Fruit fly (Drosophila melanogaster): ENCODE measurements around the gene Daxx.

Gene Daxx

DNA sequence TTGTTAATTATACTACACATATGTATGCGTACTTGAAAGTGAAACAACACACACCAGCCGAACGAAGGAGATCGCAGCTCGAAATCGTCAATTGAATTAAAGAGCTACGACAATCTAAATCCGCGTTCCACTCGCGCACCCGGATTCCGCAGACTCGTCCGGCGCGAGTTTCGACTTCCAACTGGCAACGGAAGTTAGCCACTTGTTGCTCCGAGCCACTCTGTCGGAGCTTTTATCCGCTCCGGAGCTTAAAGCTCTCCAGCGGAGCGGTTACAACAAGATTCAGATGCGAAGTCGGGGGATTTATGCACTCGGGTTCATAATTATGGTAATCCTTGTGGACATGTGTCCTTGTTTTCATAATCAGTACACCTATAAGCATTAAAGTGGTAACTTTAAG lies 15.2 kb upstream of the Daxx start, which contains the start of gene Rchy1 (continued):
- TF ChIP-seq CG7745 (tag; optimal IDR thresholded peaks at IDR 0.05) = no peak
- no peak for TF ChIP-seq CG1647 (GFP tag; optimal IDR thresholded peaks at IDR 0.05)
- no peak for TF ChIP-seq BEAF-32 (GFP tag; optimal IDR thresholded peaks at IDR 0.05)
- no peak for TF ChIP-seq shn (GFP tag; optimal IDR thresholded peaks at IDR 0.05)
- peak; percentile 35 for TF ChIP-seq Nf-YC (tag; optimal IDR thresholded peaks at IDR 0.05)
- no peak for TF ChIP-seq CG11456 (GFP tag; IDR thresholded peaks at IDR 0.05)
- TF ChIP-seq CG3407 (GFP tag; optimal IDR thresholded peaks at IDR 0.05) = no peak
- TF ChIP-seq CG9932 (GFP tag; IDR thresholded peaks at IDR 0.05) = no peak
- peak; percentile 76 for TF ChIP-seq caup (GFP tag; optimal IDR thresholded peaks at IDR 0.05; ENCODE audit: severe bottlenecking)
- no peak for TF ChIP-seq Taf1 (GFP tag; IDR thresholded peaks at IDR 0.05)
- TF ChIP-seq hbn (GFP tag; IDR thresholded peaks at IDR 0.05; ENCODE audit: partially characterized antibody) = no peak
- TF ChIP-seq cwo (GFP tag; optimal IDR thresholded peaks at IDR 0.05) = no peak
- no peak for TF ChIP-seq pnt (GFP tag; optimal IDR thresholded peaks at IDR 0.05)
- no peak for TF ChIP-seq CG2199 (GFP tag; IDR thresholded peaks at IDR 0.05)
- no peak for TF ChIP-seq CG14710 (tag; optimal IDR thresholded peaks at IDR 0.05)
- TF ChIP-seq pzg (GFP tag; optimal IDR thresholded peaks at IDR 0.05) = peak; percentile 0
- no peak for TF ChIP-seq Dip2 (GFP tag; IDR thresholded peaks at IDR 0.05)
- no peak for TF ChIP-seq zfh1 (GFP tag; IDR thresholded peaks at IDR 0.05)
- TF ChIP-seq NK7.1 (GFP tag; optimal IDR thresholded peaks at IDR 0.05) = no peak
- TF ChIP-seq CG12744 (GFP tag; optimal IDR thresholded peaks at IDR 0.05) = no peak
- TF ChIP-seq CG4360 (GFP tag; IDR thresholded peaks at IDR 0.05) = no peak
- no peak for TF ChIP-seq dimm (GFP tag; IDR thresholded peaks at IDR 0.05)
- no peak for TF ChIP-seq CG15011 (GFP tag; optimal IDR thresholded peaks at IDR 0.05)
- 0 out of 2 replicates have a peak, but pooled peaks have one; percentile 17 for TF ChIP-seq sens-2 (GFP tag; IDR thresholded peaks at IDR 0.05)
- TF ChIP-seq sd (tag; optimal IDR thresholded peaks at IDR 0.05) = peak; percentile 34
- TF ChIP-seq ase (GFP tag; IDR thresholded peaks at IDR 0.05) = no peak
- TF ChIP-seq CG13775 (GFP tag; optimal IDR thresholded peaks at IDR 0.05) = no peak
- no peak for TF ChIP-seq Hmx (GFP tag; optimal IDR thresholded peaks at IDR 0.05)
- peak; percentile 56; the same call in 1 of the 2 replicates for TF ChIP-seq vvl (GFP tag; IDR thresholded peaks at IDR 0.05)
- peak; percentile 14 for TF ChIP-seq grau (tag; optimal IDR thresholded peaks at IDR 0.05)
- TF ChIP-seq CG8089 (GFP tag; optimal IDR thresholded peaks at IDR 0.05) = no peak
- no peak for TF ChIP-seq CG8290 (GFP tag; optimal IDR thresholded peaks at IDR 0.05)
- peak in 1 of 2 experiments; percentile 68 for TF ChIP-seq CG8290 (tag; optimal IDR thresholded peaks at IDR 0.05)
- TF ChIP-seq Atf-2 (GFP tag; optimal IDR thresholded peaks at IDR 0.05) = no peak
- TF ChIP-seq CG1832 (GFP tag; optimal IDR thresholded peaks at IDR 0.05) = no peak
- TF ChIP-seq pita (GFP tag; optimal IDR thresholded peaks at IDR 0.05) = no peak
- no peak for TF ChIP-seq dmrt11E (tag; optimal IDR thresholded peaks at IDR 0.05)
- TF ChIP-seq CG11085 (GFP tag; IDR thresholded peaks at IDR 0.05) = no peak
- TF ChIP-seq CG1233 (GFP tag; optimal IDR thresholded peaks at IDR 0.05) = peak; percentile 9
- TF ChIP-seq CG7786 (GFP tag; optimal IDR thresholded peaks at IDR 0.05) = no peak
- TF ChIP-seq Usf (GFP tag; optimal IDR thresholded peaks at IDR 0.05) = no peak
- no peak for TF ChIP-seq oc (tag; optimal IDR thresholded peaks at IDR 0.05)
- TF ChIP-seq CTCF (GFP tag; optimal IDR thresholded peaks at IDR 0.05) = peak; percentile 36
- no peak for TF ChIP-seq pros (GFP tag; optimal IDR thresholded peaks at IDR 0.05)
- no peak for TF ChIP-seq btn (GFP tag; optimal IDR thresholded peaks at IDR 0.05)
- no peak for TF ChIP-seq CG9876 (GFP tag; optimal IDR thresholded peaks at IDR 0.05)
- TF ChIP-seq wor (GFP tag; IDR thresholded peaks at IDR 0.05) = no peak
- TF ChIP-seq CG31224 (GFP tag; IDR thresholded peaks at IDR 0.05) = no peak
- peak; percentile 14 for TF ChIP-seq CG18619 (GFP tag; optimal IDR thresholded peaks at IDR 0.05)
- peak; percentile 41 for TF ChIP-seq Atf6 (GFP tag; IDR thresholded peaks at IDR 0.05)
- no peak for TF ChIP-seq Oli (tag; optimal IDR thresholded peaks at IDR 0.05)
- no peak for TF ChIP-seq kni (GFP tag; optimal IDR thresholded peaks at IDR 0.05)
- TF ChIP-seq Sox102F (GFP tag; optimal IDR thresholded peaks at IDR 0.05) = no peak

Measured in whole organism, embryonic.